Worm (Caenorhabditis elegans): ENCODE data around the gene T24G10.2.

DNA sequence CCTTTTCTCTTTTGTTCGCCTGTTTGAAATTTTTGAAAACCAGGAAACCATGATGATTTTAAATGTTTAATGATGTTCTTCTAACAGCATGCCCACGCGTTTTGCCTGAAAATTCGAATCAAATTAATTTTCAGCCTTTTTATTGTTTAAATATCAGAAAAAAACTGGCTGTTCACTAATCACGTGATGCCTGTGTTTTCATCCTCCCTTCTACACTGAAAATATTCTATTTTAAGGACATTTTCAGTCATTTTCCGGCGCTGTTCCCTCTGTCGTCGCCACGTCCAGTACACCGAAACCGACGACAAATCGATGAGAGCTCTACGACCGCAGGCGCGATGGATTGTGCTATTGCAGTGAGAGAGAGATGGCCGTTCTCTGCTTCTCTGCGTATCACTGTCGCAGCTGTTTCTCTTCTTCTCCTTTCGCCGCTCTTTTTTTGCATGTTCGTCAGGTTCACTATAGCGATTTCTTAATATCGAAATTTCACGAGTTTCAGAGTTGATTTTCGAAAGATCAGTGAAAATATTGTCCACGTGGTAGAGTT lies 7.3 kb upstream of the T24G10.2 start, which contains the start of gene F48E8.8:
- TF ChIP-seq ztf-29 (GFP tag; IDR thresholded peaks at IDR 0.05) (no peak), med-1 (GFP tag; optimal IDR thresholded peaks at IDR 0.05; ENCODE audit: insufficient read depth) (no peak), ztf-23 (GFP tag; IDR thresholded peaks at IDR 0.05) (no peak), flt-1 (GFP tag; IDR thresholded peaks at IDR 0.05) (no peak), cog-1 (tag; optimal IDR thresholded peaks at IDR 0.05) (no peak), tab-1 (GFP tag; IDR thresholded peaks at IDR 0.05) (no peak), T22C8.4 (GFP tag; IDR thresholded peaks at IDR 0.05) (peak; percentile 56), ref-1 (GFP tag; conservative IDR thresholded peaks at IDR 0.05) (no peak), klf-2 (GFP tag; conservative IDR thresholded peaks at IDR 0.05) (no peak)

Measured in whole organism, midembryonic.